Fruit fly (Drosophila melanogaster) S2 (cell line): Measurements from ENCODE around the gene CG17261.

ENCODE experiments used
- CG8478 ChIP-seq: fragments of >200 bp; optimal IDR thresholded peaks from 2 replicates; lab custom pipeline; 2018
- CTCF ChIP-seq, 2 experiments: fragments of >200 bp; optimal IDR thresholded peaks; 2 replicates each; lab custom pipeline; 2018

DNA sequence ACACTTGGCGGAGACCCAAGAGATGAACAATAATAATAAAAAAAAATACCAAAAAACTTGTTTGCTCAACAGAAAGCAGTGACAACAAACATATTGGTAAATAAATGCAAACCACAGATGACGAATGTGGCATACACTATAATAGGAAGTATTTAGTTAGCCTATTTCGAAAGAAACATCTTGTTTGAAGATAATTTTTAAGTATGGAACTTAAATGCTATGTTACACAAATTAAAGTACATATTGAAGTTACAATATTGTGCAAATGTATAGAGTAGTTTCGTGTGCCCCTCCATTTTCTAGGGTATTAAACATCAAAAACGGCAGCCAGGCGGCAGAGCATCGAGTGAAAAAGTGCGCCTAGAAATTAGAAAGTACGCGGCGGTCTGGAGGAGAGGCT lies 39.0 kb upstream of the CG17261 start:
- no peak for TF ChIP-seq CTCF (optimal IDR thresholded peaks at IDR 0.05; lab: Kevin White, UChicago)
- no peak for TF ChIP-seq CG8478 (lab: Kevin White, UChicago)
